Worm (Caenorhabditis elegans): ENCODE measurements around the gene rgr-1.

- TF ChIP-seq pag-3 (tag; optimal IDR thresholded peaks at IDR 0.05; ENCODE audit: borderline replicate concordance, insufficient read depth) (no peak), Y116A8C.19 (tag; optimal IDR thresholded peaks at IDR 0.05; ENCODE audit: borderline replicate concordance) (no peak), rnt-1 (tag; optimal IDR thresholded peaks at IDR 0.05) (no peak), C34B4.2 (tag; optimal IDR thresholded peaks at IDR 0.05) (no peak), jun-1 (tag; optimal IDR thresholded peaks at IDR 0.05) (no peak), pqm-1 (tag; optimal IDR thresholded peaks at IDR 0.05) (no peak)
These were observed 38.0 kb upstream of the rgr-1 start, which contains the start of gene chtb-1 for ce11 chrIII:9355412-9355969.
